Fruit fly (Drosophila melanogaster) whole organism, pupa: ENCODE results near the gene h-cup.

Experiments
- CG10348 ChIP-seq: fragments of 200-800 bp; sonication (Bioruptor generic); IDR thresholded peaks from 2 replicates; pipeline ENCODE4 v1.3.6; 2022; ENCODE audit warnings: missing biosample characterization, missing genetic modification characterization
- CG12605 ChIP-seq: fragments of 200-800 bp; sonication (Bioruptor generic); IDR thresholded peaks from 2 replicates; pipeline ENCODE4 v1.3.6; 2022; ENCODE audit warnings: missing biosample characterization, missing genetic modification characterization
- CG13204 ChIP-seq: fragments of 200-800 bp; sonication (Bioruptor generic); optimal IDR thresholded peaks from 2 replicates; lab custom pipeline; 2018; ENCODE audit warnings: missing biosample characterization, mild to moderate bottlenecking, missing genetic modification characterization, moderate library complexity
- CG14655 ChIP-seq: fragments of 200-800 bp; sonication (Bioruptor generic); optimal IDR thresholded peaks from 3 replicates; lab custom pipeline; 2017; ENCODE audit warnings: mild to moderate bottlenecking, missing biosample characterization, missing genetic modification reagents, missing genetic modification characterization
- CG15710 ChIP-seq: fragments of 200-800 bp; sonication (Bioruptor generic); optimal IDR thresholded peaks from 2 replicates; lab custom pipeline; 2018; ENCODE audit warnings: missing biosample characterization, mild to moderate bottlenecking, missing genetic modification characterization, moderate library complexity
- CG17806 ChIP-seq: fragments of 200-800 bp; sonication (Bioruptor generic); optimal IDR thresholded peaks from 2 replicates; lab custom pipeline; 2018; ENCODE audit warnings: missing biosample characterization, mild to moderate bottlenecking, missing genetic modification characterization, moderate library complexity
- CG32121 ChIP-seq: fragments of 200-800 bp; sonication (Bioruptor generic); IDR thresholded peaks from 2 replicates; pipeline ENCODE4 v1.3.6; 2022; ENCODE audit warnings: missing biosample characterization, missing genetic modification characterization
- CG34367 ChIP-seq: fragments of 200-800 bp; sonication (Bioruptor generic); optimal IDR thresholded peaks from 2 replicates; lab custom pipeline; 2018; ENCODE audit warnings: missing biosample characterization, mild to moderate bottlenecking, missing genetic modification characterization
- CG4496 ChIP-seq: fragments of 200-800 bp; sonication (Bioruptor generic); IDR thresholded peaks from 3 replicates; pipeline ENCODE4 v1.3.6; 2022; ENCODE audit warnings: missing biosample characterization, missing genetic modification characterization
- CG8159 ChIP-seq: fragments of 200-800 bp; sonication (Bioruptor generic); optimal IDR thresholded peaks from 3 replicates; lab custom pipeline; 2018; ENCODE audit warnings: missing biosample characterization, mild to moderate bottlenecking, missing genetic modification characterization, moderate library complexity
- CG8301 ChIP-seq: fragments of 200-800 bp; sonication (Bioruptor generic); optimal IDR thresholded peaks from 2 replicates; lab custom pipeline; 2018; ENCODE audit warnings: missing biosample characterization, mild to moderate bottlenecking, missing genetic modification characterization
- CG9948 ChIP-seq: fragments of 200-800 bp; sonication (Bioruptor generic); optimal IDR thresholded peaks from 2 replicates; lab custom pipeline; 2018; ENCODE audit warnings: missing biosample characterization, mild to moderate bottlenecking, missing genetic modification characterization, moderate library complexity
- D1 ChIP-seq: fragments of 200-800 bp; sonication (Bioruptor generic); optimal IDR thresholded peaks from 2 replicates; lab custom pipeline; 2018; ENCODE audit warnings: missing biosample characterization, mild to moderate bottlenecking, missing genetic modification characterization, moderate library complexity
- EcR ChIP-seq: fragments of 200-800 bp; sonication (Bioruptor generic); optimal IDR thresholded peaks from 3 replicates; lab custom pipeline; 2019; ENCODE audit warnings: missing biosample characterization, missing genetic modification characterization, mild to moderate bottlenecking, moderate library complexity, missing genetic modification reagents
- Ets98B ChIP-seq: fragments of 200-800 bp; sonication (Bioruptor generic); IDR thresholded peaks from 2 replicates; pipeline ENCODE4 v1.3.6; 2022; ENCODE audit warnings: missing biosample characterization, missing genetic modification characterization
- Pif1A ChIP-seq: fragments of 200-800 bp; sonication (Bioruptor generic); optimal IDR thresholded peaks from 3 replicates; lab custom pipeline; 2016; ENCODE audit warnings: missing biosample characterization, missing genetic modification characterization
- Pif1B ChIP-seq: fragments of 200-800 bp; sonication (Bioruptor generic); optimal IDR thresholded peaks from 3 replicates; lab custom pipeline; 2016; ENCODE audit warnings: missing biosample characterization, missing genetic modification characterization
- Snoo ChIP-seq: fragments of 200-800 bp; sonication (Bioruptor generic); optimal IDR thresholded peaks from 3 replicates; lab custom pipeline; 2017; ENCODE audit warnings: missing biosample characterization, mild to moderate bottlenecking, missing genetic modification characterization, inconsistent platforms
- fd96Ca ChIP-seq: fragments of 200-800 bp; sonication (Bioruptor generic); IDR thresholded peaks from 3 replicates; pipeline ENCODE4 v1.3.6; 2022; ENCODE audit warnings: missing biosample characterization, missing genetic modification characterization
- gl ChIP-seq: fragments of 200-800 bp; sonication (Bioruptor generic); optimal IDR thresholded peaks from 2 replicates; lab custom pipeline; 2018; ENCODE audit warnings: missing biosample characterization, mild to moderate bottlenecking, missing genetic modification characterization
- rn ChIP-seq: fragments of 200-800 bp; sonication (Bioruptor generic); IDR thresholded peaks from 2 replicates; pipeline ENCODE4 v1.3.6; 2022; ENCODE audit warnings: missing biosample characterization, missing genetic modification characterization

The h-cup gene

DNA sequence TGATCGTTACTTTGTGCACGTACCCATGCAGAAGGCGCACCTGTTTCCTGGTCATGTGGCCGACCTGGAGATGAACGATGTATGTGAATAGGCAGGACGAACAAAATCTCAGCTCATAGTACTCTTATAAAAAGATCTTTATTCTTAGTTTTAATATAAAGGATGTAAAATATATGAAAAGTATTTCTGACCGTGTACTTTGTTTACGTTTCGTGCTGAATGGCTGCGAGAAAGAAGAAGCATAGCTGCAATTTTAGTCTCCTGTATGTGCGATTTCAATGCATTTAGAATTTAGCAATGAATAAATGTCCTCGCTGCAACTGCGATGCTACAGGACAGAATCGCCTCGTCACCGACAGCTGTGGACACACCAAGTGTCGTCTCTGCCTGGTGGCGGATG is 34.9 kb downstream of the h-cup start, which contains the start of the genes CG42726 and CG42727:
Gene CG42726, plus strand, starts transcription at position 227 of the 400 bp plus-strand sequence.
Gene CG42727, plus strand, starts transcription at position 227 of the 400 bp plus-strand sequence.
- peak; percentile 18; the same call in 1 of the 2 replicates for TF ChIP-seq Ets98B
- TF ChIP-seq CG4496 (GFP tag; lab: Robert Waterston, UW), result peak; percentile 63; the same call in 2 of the 3 replicates
- TF ChIP-seq CG8159 (tag; lab: Kevin White, UChicago), result no peak
- TF ChIP-seq EcR (GFP tag; lab: Kevin White, UChicago), result no peak
- TF ChIP-seq Pif1B, result no peak
- TF ChIP-seq rn (GFP tag; lab: Robert Waterston, UW), result no peak
- TF ChIP-seq CG10348 (GFP tag; lab: Robert Waterston, UW), result no peak
- no peak for TF ChIP-seq Pif1A (GFP tag; lab: Kevin White, UChicago)
- TF ChIP-seq CG8301, result no peak
- TF ChIP-seq CG14655, result no peak
- TF ChIP-seq gl (tag; lab: Kevin White, UChicago), result no peak
- TF ChIP-seq CG12605 (GFP tag; lab: Robert Waterston, UW), result no peak
- peak; percentile 39 for TF ChIP-seq CG17806
- TF ChIP-seq CG32121 (GFP tag; lab: Robert Waterston, UW), result peak; percentile 49; the same call in 1 of the 2 replicates
- no peak for TF ChIP-seq D1
- TF ChIP-seq CG9948 (tag; lab: Kevin White, UChicago), result peak; percentile 17
- TF ChIP-seq CG13204 (GFP tag; lab: Kevin White, UChicago), result no peak
- peak; percentile 31; the same call in 1 of the 3 replicates for TF ChIP-seq fd96Ca (GFP tag; lab: Robert Waterston, UW)
- peak; percentile 49 for TF ChIP-seq CG15710 (tag; lab: Kevin White, UChicago)
- TF ChIP-seq Snoo (tag; lab: Kevin White, UChicago), result peak; percentile 44
- TF ChIP-seq CG34367 (tag; lab: Kevin White, UChicago), result peak; percentile 4

DNA sequence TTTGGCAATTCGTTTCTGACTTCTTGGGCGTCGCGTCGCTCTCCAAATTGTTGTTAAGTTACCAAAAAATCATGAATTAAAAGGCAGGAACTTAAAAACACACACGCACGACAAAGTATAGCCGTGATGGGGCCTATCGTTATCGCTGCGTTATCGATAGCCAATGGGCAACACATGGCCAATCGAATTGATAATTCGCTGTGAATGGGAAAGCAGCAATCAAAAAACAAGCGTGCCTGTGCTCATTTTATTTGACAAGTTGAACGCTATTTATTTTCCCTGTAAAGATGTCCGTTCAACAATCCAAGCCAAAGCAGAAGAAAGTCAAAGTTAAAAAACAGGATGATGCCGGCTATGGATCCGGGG is 36.8 kb downstream of the h-cup start, which contains the start of the genes Surf4 and CG31301:
Gene Surf4, minus strand, starts transcription at position 159 of the 366 bp plus-strand sequence.
Gene CG31301, plus strand, starts transcription at position 188 of the 366 bp plus-strand sequence.
- TF ChIP-seq fd96Ca (GFP tag; lab: Robert Waterston, UW) (no peak), CG32121 (GFP tag; lab: Robert Waterston, UW) (no peak), Pif1A (GFP tag; lab: Kevin White, UChicago) (no peak), CG14655 (no peak), gl (tag; lab: Kevin White, UChicago) (no peak), CG8301 (no peak), rn (GFP tag; lab: Robert Waterston, UW) (no peak), Ets98B (no peak), CG10348 (GFP tag; lab: Robert Waterston, UW) (no peak), CG13204 (GFP tag; lab: Kevin White, UChicago) (no peak), CG9948 (tag; lab: Kevin White, UChicago) (no peak), CG4496 (GFP tag; lab: Robert Waterston, UW) (no peak), D1 (no peak), EcR (GFP tag; lab: Kevin White, UChicago) (no peak), CG12605 (GFP tag; lab: Robert Waterston, UW) (no peak)

DNA sequence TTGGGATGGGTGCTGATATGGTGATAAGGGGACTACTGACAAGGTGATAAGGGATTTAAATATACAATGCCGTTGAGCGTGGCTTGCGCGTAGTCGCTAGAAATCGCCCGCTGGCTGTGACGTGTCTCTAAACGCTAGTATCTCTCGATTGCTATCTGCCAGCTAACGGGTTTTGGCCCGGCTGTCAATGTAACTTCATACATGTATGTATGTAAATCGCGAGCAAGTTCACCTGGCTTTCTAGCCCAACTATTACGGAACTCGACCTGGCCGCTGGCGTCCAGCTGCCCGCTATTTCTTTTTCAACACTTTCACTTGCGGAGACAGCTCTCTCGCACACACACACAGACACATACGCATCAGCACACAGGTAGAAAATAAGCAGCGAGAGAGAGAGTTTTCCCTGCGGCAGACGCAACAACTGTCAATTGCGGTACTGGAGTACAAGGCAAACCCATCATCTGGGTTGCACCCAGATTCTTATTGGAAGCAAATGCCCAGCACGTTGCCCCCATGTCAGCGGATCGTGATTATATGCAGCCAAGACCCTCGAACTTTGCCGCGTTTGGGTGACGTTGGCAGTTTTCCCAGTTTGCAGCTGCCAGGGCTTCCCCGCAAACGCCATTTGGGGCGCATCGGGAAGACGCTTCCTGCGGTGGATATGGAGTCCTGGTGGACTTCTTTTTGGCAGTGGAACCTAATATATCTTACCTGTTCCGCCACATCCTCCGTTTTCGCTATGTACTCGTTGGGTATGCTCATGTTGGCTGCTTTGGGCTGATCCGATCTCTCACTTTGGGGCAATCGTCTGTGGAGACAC is 37.3 kb downstream of the h-cup start:
- peak; percentile 10 for TF ChIP-seq CG8301
- TF ChIP-seq CG9948 (tag; lab: Kevin White, UChicago), result no peak
- TF ChIP-seq, all 21 proteins: peak for 1

DNA sequence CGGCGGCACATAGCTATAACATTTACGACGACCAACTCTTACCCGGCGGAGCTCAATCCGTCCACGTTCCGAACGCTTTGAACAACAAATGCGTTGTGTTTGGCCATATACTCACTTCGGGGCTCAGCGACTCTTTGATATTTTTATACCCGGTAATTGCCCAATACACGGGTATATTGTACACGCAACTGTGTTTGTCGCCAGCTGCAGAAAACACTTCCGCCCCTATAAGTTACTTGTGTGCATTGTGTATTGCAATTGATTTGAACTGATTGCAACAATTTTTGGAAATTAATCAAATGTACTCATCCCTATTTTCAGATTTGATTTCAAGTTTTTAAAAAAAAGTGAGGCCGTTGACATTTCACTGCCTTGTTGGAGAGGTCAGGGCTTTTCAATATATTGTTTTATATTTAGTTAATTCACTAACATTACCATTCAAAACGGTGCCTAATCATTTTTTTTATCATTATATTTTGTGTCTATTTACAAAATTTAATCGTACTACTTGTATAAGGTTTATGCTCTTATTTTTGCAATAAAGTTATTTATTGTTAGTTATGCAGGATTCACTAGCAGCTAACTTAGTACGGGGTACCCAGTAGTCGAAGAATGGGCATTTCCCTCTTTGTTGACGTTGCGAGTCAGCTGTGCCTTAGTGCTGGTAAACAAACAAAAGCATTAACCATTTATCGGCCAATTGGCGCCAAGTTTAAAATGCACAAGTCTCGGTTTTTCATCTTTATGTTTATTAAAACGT is 39.6 kb downstream of the h-cup start, which contains the start of gene Nagk:
Gene Nagk, minus strand, starts transcription at position 331 of the 760 bp plus-strand sequence.
- TF ChIP-seq CG12605 (GFP tag; lab: Robert Waterston, UW) (0 out of 2 replicates have a peak, but pooled peaks have one; percentile 6), D1 (no peak), CG34367 (tag; lab: Kevin White, UChicago) (peak; percentile 35), Snoo (tag; lab: Kevin White, UChicago) (peak; percentile 64), CG4496 (GFP tag; lab: Robert Waterston, UW) (peak; percentile 34; the same call in 1 of the 3 replicates), Ets98B (peak; percentile 16), CG8301 (peak; percentile 43), CG14655 (no peak), CG15710 (tag; lab: Kevin White, UChicago) (peak; percentile 15), rn (GFP tag; lab: Robert Waterston, UW) (no peak), CG9948 (tag; lab: Kevin White, UChicago) (peak; percentile 17), EcR (GFP tag; lab: Kevin White, UChicago) (peak; percentile 44), CG17806 (peak; percentile 21)

DNA sequence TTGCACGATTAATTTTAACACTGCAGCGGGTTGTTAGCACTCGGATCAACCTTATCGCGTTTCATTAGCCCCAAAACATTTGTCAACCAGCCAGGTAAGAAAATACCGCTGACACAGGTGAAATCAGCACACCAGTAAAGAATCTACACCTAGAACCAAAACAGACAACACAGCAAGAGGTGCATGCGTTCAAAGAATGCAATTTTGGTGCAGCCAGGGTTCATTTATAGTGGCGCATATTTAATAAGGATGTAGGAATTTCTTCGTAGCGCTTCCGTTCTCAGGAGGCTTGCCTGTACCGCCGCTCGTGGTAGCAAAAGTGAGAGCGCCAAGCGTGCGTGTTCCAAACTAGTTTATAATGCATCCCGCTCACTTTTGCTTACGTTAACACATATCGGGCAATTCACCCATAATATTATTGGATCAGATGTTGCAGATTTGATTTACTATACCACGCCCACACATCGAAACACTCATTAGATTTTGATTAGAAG is 40.3 kb downstream of the h-cup start:
- TF ChIP-seq CG4496 (GFP tag; lab: Robert Waterston, UW) (peak; percentile 61; the same call in 2 of the 3 replicates), fd96Ca (GFP tag; lab: Robert Waterston, UW) (peak; percentile 55; the same call in 1 of the 3 replicates), rn (GFP tag; lab: Robert Waterston, UW) (no peak), CG15710 (tag; lab: Kevin White, UChicago) (no peak), CG32121 (GFP tag; lab: Robert Waterston, UW) (peak; percentile 57; the same call in 1 of the 2 replicates), Ets98B (peak; percentile 51; the same call in 1 of the 2 replicates), Snoo (tag; lab: Kevin White, UChicago) (no peak), CG10348 (GFP tag; lab: Robert Waterston, UW) (no peak)
